Fruit fly (Drosophila melanogaster): ENCODE measurements around the gene CG17549.

CG17549 gene

DNA sequence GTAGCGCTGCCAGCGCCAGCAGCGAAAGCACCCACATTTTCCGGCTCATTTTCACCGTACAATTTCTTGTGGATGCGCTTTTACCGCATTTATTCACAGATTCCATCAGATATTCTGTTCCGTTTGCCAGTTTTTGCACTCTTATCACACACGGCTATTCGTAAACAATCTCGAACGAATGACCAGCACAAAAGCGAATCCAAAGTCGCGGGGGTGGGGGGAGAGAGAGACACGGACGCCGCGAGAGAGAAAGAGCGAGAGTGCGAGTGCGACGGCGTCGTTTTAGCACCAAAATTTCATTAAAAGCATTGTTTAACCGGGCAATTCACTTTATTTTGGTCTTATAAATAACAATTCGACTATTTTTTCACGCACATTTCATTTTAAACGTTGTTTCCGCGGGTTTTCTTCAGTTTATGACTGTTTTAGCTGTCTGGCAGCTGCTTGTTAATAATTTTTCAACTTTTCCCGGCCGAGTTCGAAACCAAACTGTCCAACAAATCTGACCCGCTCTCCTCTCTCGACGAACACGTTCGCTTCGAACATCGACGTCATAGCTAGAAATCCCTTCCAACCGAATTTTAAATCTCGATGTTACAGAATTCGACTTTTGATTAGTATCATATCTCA, 27.0 kb downstream of the CG17549 start, which contains the start of gene dnt:
TSS of gene dnt (minus strand) at position 494 of the 630 bp plus-strand sequence.
- TF ChIP-seq h (optimal IDR thresholded peaks at IDR 0.05), result no peak
- TF ChIP-seq psq (optimal IDR thresholded peaks at IDR 0.05), result peak; percentile 71

DNA sequence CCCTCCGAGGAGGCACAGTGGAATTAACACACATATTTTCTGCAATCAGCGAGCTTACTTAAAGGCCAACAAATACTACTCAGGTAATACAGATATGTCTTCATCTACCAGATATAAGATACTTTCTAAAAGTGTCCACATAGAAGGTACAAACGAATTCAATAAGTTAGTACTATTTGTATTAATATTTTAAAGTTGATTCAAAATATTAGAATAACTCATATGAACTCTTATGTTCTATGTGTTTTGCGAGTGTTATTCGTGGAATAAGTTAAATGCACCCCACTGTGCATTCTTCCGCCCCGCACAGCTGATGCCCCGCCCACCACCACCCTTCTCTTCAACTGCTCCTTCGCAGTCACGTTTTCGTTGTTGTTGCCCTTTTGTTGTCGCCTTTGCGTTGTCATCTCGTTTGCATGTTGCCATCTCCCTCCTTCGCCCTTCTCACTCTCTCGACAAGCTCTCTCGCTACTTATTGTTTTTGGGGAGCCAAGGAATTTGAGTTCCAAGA, 28.2 kb downstream of the CG17549 start:
- TF ChIP-seq Myc (optimal IDR thresholded peaks at IDR 0.05) (no peak), h (optimal IDR thresholded peaks at IDR 0.05) (no peak), ttk (optimal IDR thresholded peaks at IDR 0.05) (no peak), psq (optimal IDR thresholded peaks at IDR 0.05) (peak; percentile 80), insv (optimal IDR thresholded peaks at IDR 0.05) (no peak), Sin3A (optimal IDR thresholded peaks at IDR 0.05) (no peak)

DNA sequence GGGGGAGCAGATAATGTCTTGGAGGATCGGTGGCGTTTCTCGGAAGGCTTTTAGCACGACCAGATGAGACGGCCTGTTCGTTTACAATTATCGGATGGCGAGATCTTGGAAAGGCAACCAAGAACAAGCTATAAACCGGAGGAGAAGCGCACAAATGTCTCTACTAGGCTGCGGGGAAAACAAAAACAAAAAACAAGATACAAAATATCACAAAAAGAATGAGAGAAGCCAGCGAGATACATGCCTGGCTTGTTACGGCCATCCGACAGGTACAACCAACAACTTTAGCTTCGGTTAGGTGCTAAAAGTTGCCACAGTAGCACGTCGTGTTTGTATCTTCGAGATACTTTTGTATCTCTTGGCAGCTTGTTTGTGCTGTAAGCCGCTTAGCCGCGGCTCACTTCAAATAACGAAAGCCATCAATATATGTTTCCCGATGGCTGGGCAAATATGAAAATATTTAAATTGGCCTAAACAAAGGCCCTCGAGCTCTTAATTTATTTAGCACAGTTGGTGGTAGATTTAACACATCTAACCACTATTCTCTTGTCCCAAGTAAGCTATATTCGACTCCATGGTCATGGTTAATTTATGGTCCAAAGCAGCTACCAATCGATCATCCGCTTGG, 30.0 kb downstream of the CG17549 start:
- no peak for TF ChIP-seq psq (optimal IDR thresholded peaks at IDR 0.05)
- no peak for TF ChIP-seq ttk (optimal IDR thresholded peaks at IDR 0.05)

DNA sequence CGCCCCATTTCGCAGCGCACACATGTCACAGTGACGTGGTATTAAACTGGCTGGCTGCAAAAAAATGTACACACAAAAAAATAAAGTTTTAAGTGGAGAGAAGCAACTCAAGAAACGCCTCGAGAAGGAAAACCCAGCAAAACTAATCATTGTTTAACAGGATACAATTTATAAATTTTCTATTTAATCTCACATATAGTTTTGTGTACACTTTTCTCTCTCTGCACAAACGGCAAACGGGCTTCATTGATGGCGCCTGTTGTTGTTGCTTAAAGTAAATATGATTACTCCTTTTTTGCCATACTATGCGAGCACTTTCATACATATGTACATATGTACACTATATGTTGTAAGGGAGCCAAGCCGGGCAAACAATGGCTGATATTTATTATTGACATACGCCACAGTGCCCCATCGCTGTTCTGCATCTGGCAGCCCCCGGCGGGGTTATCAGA, 31.8 kb downstream of the CG17549 start:
- TF ChIP-seq insv (optimal IDR thresholded peaks at IDR 0.05) (no peak), Sin3A (optimal IDR thresholded peaks at IDR 0.05) (no peak), h (optimal IDR thresholded peaks at IDR 0.05) (no peak), Myc (optimal IDR thresholded peaks at IDR 0.05) (no peak)

DNA sequence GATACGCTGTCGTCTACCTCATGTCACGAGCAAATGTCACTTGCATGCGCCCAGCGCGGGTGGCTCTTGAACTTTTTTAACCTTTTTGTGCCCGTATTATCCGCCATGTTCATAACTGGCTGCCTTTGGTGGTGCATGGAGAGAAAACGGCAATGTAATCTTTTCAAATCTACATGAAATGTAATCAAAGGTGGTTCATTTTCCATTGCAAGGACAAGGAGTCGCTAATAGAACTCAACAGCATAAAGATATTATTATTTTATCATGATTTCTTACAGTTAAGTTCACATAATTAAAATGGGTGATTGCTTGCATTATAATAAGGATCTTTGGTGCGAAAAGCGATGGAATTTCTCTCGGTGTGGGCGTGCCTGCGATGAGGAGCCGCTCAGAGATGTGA, 47.1 kb downstream of the CG17549 start:
- TF ChIP-seq insv (optimal IDR thresholded peaks at IDR 0.05) (no peak), Myc (optimal IDR thresholded peaks at IDR 0.05) (no peak), h (optimal IDR thresholded peaks at IDR 0.05) (no peak), Sin3A (optimal IDR thresholded peaks at IDR 0.05) (no peak), psq (optimal IDR thresholded peaks at IDR 0.05) (no peak), ttk (optimal IDR thresholded peaks at IDR 0.05) (no peak)

DNA sequence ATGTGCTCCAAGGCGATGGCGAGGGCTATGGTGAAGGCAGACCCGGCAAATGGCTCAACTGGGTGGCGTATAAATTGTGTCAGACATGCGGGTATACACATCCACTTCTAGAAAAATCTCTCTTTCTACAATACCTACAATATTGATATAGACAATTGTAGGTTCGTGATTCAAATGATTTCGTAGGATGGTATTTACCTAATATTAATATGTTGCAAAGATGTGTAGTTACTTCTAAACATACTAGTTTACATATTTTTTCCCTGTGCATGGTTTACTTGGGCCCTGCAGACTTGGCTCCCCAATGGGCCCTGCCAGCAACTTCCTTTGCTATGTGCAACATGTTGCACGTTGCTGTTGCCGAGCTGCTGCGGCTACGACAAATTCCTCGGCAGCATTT, 47.9 kb downstream of the CG17549 start:
- no peak for TF ChIP-seq h (optimal IDR thresholded peaks at IDR 0.05)
- no peak for TF ChIP-seq Sin3A (optimal IDR thresholded peaks at IDR 0.05)
- TF ChIP-seq psq (optimal IDR thresholded peaks at IDR 0.05), result no peak
- no peak for TF ChIP-seq ttk (optimal IDR thresholded peaks at IDR 0.05)
- TF ChIP-seq Myc (optimal IDR thresholded peaks at IDR 0.05), result no peak
- no peak for TF ChIP-seq insv (optimal IDR thresholded peaks at IDR 0.05)

DNA sequence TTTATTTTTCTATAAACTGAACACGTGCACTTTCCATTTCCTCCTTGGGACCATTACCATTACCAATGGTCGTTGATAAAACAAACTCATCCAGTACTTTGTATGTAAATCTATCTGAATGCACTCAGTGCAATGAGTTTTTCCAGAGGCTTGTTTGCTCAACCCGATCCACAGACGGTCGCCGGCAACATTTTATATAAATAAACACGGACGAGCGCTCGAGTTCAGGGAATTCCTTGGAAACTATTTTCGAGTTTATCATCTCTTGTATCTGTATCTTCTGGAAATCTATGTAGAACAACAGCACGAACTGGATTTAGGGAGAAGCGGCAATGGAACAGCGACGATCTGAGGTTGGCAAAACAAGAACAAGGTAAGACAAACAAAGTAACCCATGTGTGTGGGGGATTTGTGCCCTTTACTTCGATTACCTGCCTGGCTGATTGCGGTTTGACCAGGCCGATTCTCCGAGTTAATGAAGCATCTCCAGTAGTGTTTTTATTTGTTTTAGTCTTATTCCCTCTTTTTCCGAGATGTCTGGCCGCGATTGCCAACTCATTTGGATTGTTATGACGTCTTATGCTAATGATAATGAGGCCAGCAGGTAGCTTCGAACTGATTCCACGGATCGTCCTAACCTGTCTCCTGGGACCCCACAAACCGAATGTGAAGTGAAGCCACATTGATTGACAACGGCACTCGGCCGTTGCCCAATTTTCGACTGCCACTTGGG, 48.6 kb downstream of the CG17549 start:
- TF ChIP-seq ttk (optimal IDR thresholded peaks at IDR 0.05), result no peak
- no peak for TF ChIP-seq insv (optimal IDR thresholded peaks at IDR 0.05)
- TF ChIP-seq h (optimal IDR thresholded peaks at IDR 0.05), result no peak
- no peak for TF ChIP-seq Sin3A (optimal IDR thresholded peaks at IDR 0.05)
- no peak for TF ChIP-seq Myc (optimal IDR thresholded peaks at IDR 0.05)
- TF ChIP-seq psq (optimal IDR thresholded peaks at IDR 0.05), result no peak

DNA sequence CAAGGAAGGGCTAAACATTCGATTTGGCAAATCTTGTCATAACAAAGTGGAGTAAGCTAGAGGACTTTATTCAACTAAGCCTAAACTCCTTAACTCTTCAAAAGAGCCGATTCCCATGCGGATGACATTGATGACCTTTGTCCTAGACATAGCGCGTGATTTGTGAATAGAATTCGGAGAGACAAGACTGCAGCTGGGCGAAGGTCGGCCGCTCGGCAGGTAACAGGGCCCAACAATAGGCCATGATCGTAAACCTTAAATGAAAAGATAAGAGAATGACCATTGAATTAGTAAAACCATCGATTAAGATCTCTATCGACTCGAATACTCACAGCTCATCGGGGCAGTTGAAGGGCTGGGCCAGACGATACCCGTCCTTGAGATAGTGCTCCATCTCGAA, 50.9 kb downstream of the CG17549 start:
- TF ChIP-seq insv (optimal IDR thresholded peaks at IDR 0.05) (no peak), Sin3A (optimal IDR thresholded peaks at IDR 0.05) (no peak), psq (optimal IDR thresholded peaks at IDR 0.05) (no peak), Myc (optimal IDR thresholded peaks at IDR 0.05) (no peak), ttk (optimal IDR thresholded peaks at IDR 0.05) (no peak), h (optimal IDR thresholded peaks at IDR 0.05) (no peak)

DNA sequence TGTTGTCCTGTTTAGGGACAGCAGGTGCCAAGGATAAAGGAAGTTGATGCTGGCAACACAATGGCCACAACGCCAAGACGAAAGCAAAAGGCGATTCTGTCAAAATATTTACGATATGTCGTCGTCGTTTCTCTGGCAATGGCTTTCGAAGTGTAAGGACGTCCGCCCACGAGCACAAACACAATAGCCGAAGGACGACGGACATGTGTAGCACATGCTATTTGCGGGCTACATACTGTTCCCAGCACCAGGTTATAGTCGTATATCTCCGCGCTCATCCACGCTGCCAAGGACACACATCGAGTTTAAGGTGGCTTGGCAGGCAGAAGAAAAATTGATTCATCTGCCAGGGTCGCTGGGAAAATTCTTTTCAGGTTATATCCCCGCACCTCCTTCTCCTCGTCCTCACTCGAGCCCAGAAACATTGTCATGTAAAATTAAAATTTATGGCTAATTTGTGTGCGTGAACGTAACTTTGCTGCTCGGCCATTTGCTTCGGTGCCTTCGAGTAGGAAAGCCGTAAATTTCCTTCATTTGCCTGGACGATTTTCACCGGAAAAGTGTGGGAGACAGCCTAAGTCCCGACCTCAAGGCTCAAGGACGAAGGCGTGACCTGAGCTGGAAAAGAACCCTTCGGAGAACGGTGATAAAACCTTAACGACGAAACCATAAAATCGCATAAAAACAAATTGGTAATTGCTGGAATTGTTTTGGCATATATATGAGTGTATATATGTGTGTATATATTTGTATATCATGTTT, 51.7 kb downstream of the CG17549 start:
- TF ChIP-seq psq (optimal IDR thresholded peaks at IDR 0.05), result no peak
- TF ChIP-seq insv (optimal IDR thresholded peaks at IDR 0.05), result no peak
- no peak for TF ChIP-seq ttk (optimal IDR thresholded peaks at IDR 0.05)
- no peak for TF ChIP-seq Sin3A (optimal IDR thresholded peaks at IDR 0.05)
- TF ChIP-seq Myc (optimal IDR thresholded peaks at IDR 0.05), result no peak
- no peak for TF ChIP-seq h (optimal IDR thresholded peaks at IDR 0.05)

Data from Kc167 (cell line).